Fruit fly (Drosophila melanogaster) whole organism, embryonic: Measurements from ENCODE around the gene Lcp65Ad.

Experiments used
- Adf1 ChIP-seq: fragments of 200-800 bp; sonication (Bioruptor generic); IDR thresholded peaks from 2 replicates; pipeline ENCODE4 v1.3.6; 2022; ENCODE audit warnings: missing biosample characterization, missing genetic modification characterization
- CG10147 ChIP-seq: fragments of 200-800 bp; sonication (Bioruptor generic); optimal IDR thresholded peaks from 2 replicates; lab custom pipeline; 2019; ENCODE audit warnings: missing biosample characterization, mild to moderate bottlenecking, missing genetic modification characterization, moderate library complexity
- CG1024 ChIP-seq: fragments of 200-800 bp; sonication (Bioruptor generic); IDR thresholded peaks from 2 replicates; pipeline ENCODE4 v1.3.6; 2022; ENCODE audit warnings: missing biosample characterization, missing genetic modification characterization
- CG12769 ChIP-seq: fragments of 200-800 bp; sonication (Bioruptor generic); optimal IDR thresholded peaks from 2 replicates; lab custom pipeline; 2019; ENCODE audit warnings: missing biosample characterization, mild to moderate bottlenecking, missing genetic modification characterization, moderate library complexity
- CG14667 ChIP-seq: fragments of 200-800 bp; sonication (Bioruptor generic); IDR thresholded peaks from 2 replicates; pipeline ENCODE4 v1.3.6; 2022; ENCODE audit warnings: missing biosample characterization, missing genetic modification characterization
- CG16863 ChIP-seq: fragments of 200-800 bp; sonication (Bioruptor generic); optimal IDR thresholded peaks from 3 replicates; lab custom pipeline; 2016; ENCODE audit warnings: missing biosample characterization, missing genetic modification characterization
- CG17186 ChIP-seq: fragments of 200-800 bp; sonication (Bioruptor generic); optimal IDR thresholded peaks from 3 replicates; lab custom pipeline; 2017; ENCODE audit warnings: missing biosample characterization, missing genetic modification reagents, missing genetic modification characterization
- CG17359 ChIP-seq: fragments of 200-800 bp; sonication (Bioruptor generic); optimal IDR thresholded peaks from 3 replicates; lab custom pipeline; 2018; ENCODE audit warnings: missing biosample characterization, mild to moderate bottlenecking, missing genetic modification characterization, moderate library complexity
- CG17829 ChIP-seq: fragments of 200-800 bp; optimal IDR thresholded peaks from 2 replicates; lab custom pipeline; 2019; ENCODE audit warnings: missing biosample characterization, mild to moderate bottlenecking, missing genetic modification characterization, moderate library complexity
- CG18599 ChIP-seq: fragments of 200-800 bp; sonication (Bioruptor generic); optimal IDR thresholded peaks from 3 replicates; lab custom pipeline; 2017; ENCODE audit warnings: missing biosample characterization, missing genetic modification characterization, mild to moderate bottlenecking, moderate library complexity, missing genetic modification reagents
- CG3065 ChIP-seq: fragments of 200-800 bp; sonication (Bioruptor generic); optimal IDR thresholded peaks from 2 replicates; lab custom pipeline; 2016; ENCODE audit warnings: missing biosample characterization, missing genetic modification characterization
- CG31441 ChIP-seq: fragments of 200-800 bp; sonication (Bioruptor generic); IDR thresholded peaks from 2 replicates; pipeline ENCODE4 v1.3.6; 2022; ENCODE audit warnings: missing biosample characterization, missing genetic modification characterization
- CG3726 ChIP-seq: fragments of 200-800 bp; sonication (Bioruptor generic); IDR thresholded peaks from 3 replicates; pipeline ENCODE4, ENCODE4 v1.3.6; 2022; ENCODE audit warnings: missing biosample characterization, missing genetic modification characterization
- CG3838 ChIP-seq: fragments of 200-800 bp; sonication (Bioruptor generic); optimal IDR thresholded peaks from 3 replicates; lab custom pipeline; 2016; ENCODE audit warnings: missing biosample characterization, missing genetic modification characterization
- CG3847 ChIP-seq: fragments of 200-800 bp; sonication (Bioruptor generic); IDR thresholded peaks from 2 replicates; pipeline ENCODE4 v1.3.6; 2022; ENCODE audit warnings: missing biosample characterization, missing genetic modification characterization
- CG4617 ChIP-seq: fragments of 200-800 bp; sonication (Bioruptor generic); optimal IDR thresholded peaks from 3 replicates; lab custom pipeline; 2016; ENCODE audit warnings: missing biosample characterization, missing genetic modification characterization, borderline replicate concordance
- CG4730 ChIP-seq: fragments of 200-800 bp; sonication (Bioruptor generic); IDR thresholded peaks from 2 replicates; pipeline ENCODE4 v1.3.6; 2022; ENCODE audit warnings: missing biosample characterization, missing genetic modification characterization
- CG4854 ChIP-seq: fragments of 200-800 bp; sonication (Bioruptor generic); optimal IDR thresholded peaks from 2 replicates; lab custom pipeline; 2016; ENCODE audit warnings: missing biosample characterization, missing genetic modification characterization, inconsistent platforms
- CG7372 ChIP-seq: fragments of 200-800 bp; sonication (Bioruptor generic); IDR thresholded peaks from 2 replicates; pipeline ENCODE4 v1.3.6; 2022; ENCODE audit warnings: missing biosample characterization, missing genetic modification characterization
- CG8765 ChIP-seq: fragments of 200-800 bp; sonication (Bioruptor generic); IDR thresholded peaks from 2 replicates; pipeline ENCODE4 v1.3.6; 2022; ENCODE audit warnings: missing biosample characterization, missing genetic modification characterization
- CG9215 ChIP-seq: fragments of 200-800 bp; sonication (Bioruptor generic); IDR thresholded peaks from 2 replicates; pipeline ENCODE4 v1.3.6; 2022; ENCODE audit warnings: missing biosample characterization, missing genetic modification characterization
- HLH4C ChIP-seq: fragments of 200-800 bp; sonication (Bioruptor generic); IDR thresholded peaks from 3 replicates; pipeline ENCODE4 v1.3.6; 2022; ENCODE audit warnings: missing biosample characterization, missing genetic modification characterization; ENCODE audit not compliant: partially characterized antibody
- HLHmδ ChIP-seq: fragments of 200-800 bp; sonication (Bioruptor generic); optimal IDR thresholded peaks from 2 replicates; lab custom pipeline; 2018; ENCODE audit warnings: missing biosample characterization, mild to moderate bottlenecking, missing genetic modification characterization, moderate library complexity
- Mad ChIP-seq: fragments of 200-800 bp; sonication (Bioruptor generic); optimal IDR thresholded peaks from 2 replicates; lab custom pipeline; 2016; ENCODE audit warnings: missing biosample characterization, missing genetic modification characterization
- Meics ChIP-seq: fragments of 200-800 bp; sonication (Bioruptor generic); optimal IDR thresholded peaks from 2 replicates; lab custom pipeline; 2017; ENCODE audit warnings: missing biosample characterization, mild to moderate bottlenecking, missing genetic modification characterization
- Optix ChIP-seq: fragments of 200-800 bp; sonication (Bioruptor generic); IDR thresholded peaks from 3 replicates; pipeline ENCODE4 v1.3.6; 2022; ENCODE audit warnings: missing biosample characterization, missing genetic modification characterization
- Poxn ChIP-seq: fragments of 200-800 bp; sonication (Bioruptor generic); IDR thresholded peaks from 2 replicates; pipeline ENCODE4 v1.3.6; 2022; ENCODE audit warnings: missing biosample characterization, missing genetic modification characterization
- Sox102F ChIP-seq: fragments of 200-800 bp; sonication (Bioruptor generic); optimal IDR thresholded peaks from 2 replicates; lab custom pipeline; 2018; ENCODE audit warnings: missing biosample characterization, mild to moderate bottlenecking, missing genetic modification characterization, moderate library complexity
- Stat92E ChIP-seq, 3 experiments: fragments of >200 bp in 2 of 3; fragments of 200-800 bp in 1 of 3; sonication (Bioruptor generic) in 1 of 3; optimal IDR thresholded peaks; 2 replicates each; lab custom pipeline; 2017 to 2019; ENCODE audit warnings: missing biosample characterization in 3 of 3, missing genetic modification characterization in 3 of 3, mild to moderate bottlenecking in 1 of 3, moderate library complexity in 1 of 3
- ci ChIP-seq: fragments of 200-800 bp; sonication (Bioruptor generic); IDR thresholded peaks from 3 replicates; pipeline ENCODE4 v1.3.6; 2022; ENCODE audit warnings: missing biosample characterization, missing genetic modification characterization
- da ChIP-seq: fragments of 200-800 bp; sonication (Bioruptor generic); optimal IDR thresholded peaks from 2 replicates; lab custom pipeline; 2016; ENCODE audit warnings: missing biosample characterization, missing genetic modification characterization
- dan ChIP-seq: fragments of 200-800 bp; sonication (Bioruptor generic); IDR thresholded peaks from 2 replicates; pipeline ENCODE4 v1.3.6; 2022; ENCODE audit warnings: missing biosample characterization, missing genetic modification characterization
- eve ChIP-seq, 2 experiments: fragments of >200 bp; optimal IDR thresholded peaks; 2 replicates each; lab custom pipeline; 2017; ENCODE audit warnings: missing biosample characterization in 2 of 2, missing genetic modification characterization in 2 of 2
- klu ChIP-seq: fragments of 200-800 bp; sonication (Bioruptor generic); IDR thresholded peaks from 2 replicates; pipeline ENCODE4 v1.3.6; 2022; ENCODE audit warnings: missing biosample characterization, missing genetic modification characterization
- nau ChIP-seq: fragments of 200-800 bp; sonication (Bioruptor generic); optimal IDR thresholded peaks from 3 replicates; lab custom pipeline; 2017; ENCODE audit warnings: missing biosample characterization, mild to moderate bottlenecking, missing genetic modification characterization, missing genetic modification reagents
- odd ChIP-seq: fragments of 200-800 bp; sonication (Bioruptor generic); optimal IDR thresholded peaks from 2 replicates; lab custom pipeline; 2017; ENCODE audit warnings: missing biosample characterization, mild to moderate bottlenecking, missing genetic modification characterization
- org-1 ChIP-seq: fragments of 200-800 bp; sonication (Bioruptor generic); optimal IDR thresholded peaks from 2 replicates; lab custom pipeline; 2017; ENCODE audit warnings: missing biosample characterization, missing genetic modification characterization
- pros ChIP-seq: fragments of 200-800 bp; sonication (Bioruptor generic); optimal IDR thresholded peaks from 3 replicates; lab custom pipeline; 2019; ENCODE audit warnings: missing biosample characterization, mild to moderate bottlenecking, missing genetic modification characterization, moderate library complexity
- pum ChIP-seq: fragments of 200-800 bp; sonication (Bioruptor generic); optimal IDR thresholded peaks from 2 replicates; lab custom pipeline; 2016; ENCODE audit warnings: missing biosample characterization, missing genetic modification characterization
- repo ChIP-seq: fragments of 200-800 bp; sonication (Bioruptor generic); optimal IDR thresholded peaks from 2 replicates; lab custom pipeline; 2016; ENCODE audit warnings: missing biosample characterization, missing genetic modification characterization
- sc ChIP-seq, 3 experiments: fragments of >200 bp in 2 of 3; fragments of 200-800 bp in 1 of 3; sonication (Bioruptor generic) in 1 of 3; optimal IDR thresholded peaks; 2 replicates in 2 of 3; 3 replicates in 1 of 3; lab custom pipeline; 2017; ENCODE audit warnings: mild to moderate bottlenecking in 1 of 3, missing biosample characterization in 1 of 3, missing genetic modification characterization in 1 of 3, missing genetic modification reagents in 1 of 3
- sens ChIP-seq: fragments of 200-800 bp; sonication (Bioruptor generic); peaks from one replicate; lab custom pipeline; 2016; ENCODE audit warnings: missing biosample characterization, missing genetic modification characterization
- sisA ChIP-seq: fragments of 200-800 bp; sonication (Bioruptor generic); IDR thresholded peaks from 2 replicates; pipeline ENCODE4 v1.3.6; 2022; ENCODE audit warnings: missing biosample characterization, missing genetic modification characterization
- stc ChIP-seq: fragments of 200-800 bp; sonication (Bioruptor generic); IDR thresholded peaks from 2 replicates; pipeline ENCODE4 v1.3.6; 2022; ENCODE audit warnings: missing biosample characterization, missing genetic modification characterization
- tna ChIP-seq: fragments of 200-800 bp; sonication (Bioruptor generic); IDR thresholded peaks from 2 replicates; pipeline ENCODE4 v1.3.6; 2022; ENCODE audit warnings: missing biosample characterization, missing genetic modification characterization; ENCODE audit not compliant: partially characterized antibody
- vfl ChIP-seq: fragments of 200-800 bp; sonication (Bioruptor generic); optimal IDR thresholded peaks from 2 replicates; lab custom pipeline; 2016; ENCODE audit warnings: missing biosample characterization, missing genetic modification characterization
- vnd ChIP-seq: fragments of 200-800 bp; sonication (Bioruptor generic); IDR thresholded peaks from 3 replicates; pipeline ENCODE4 v1.3.6; 2022; ENCODE audit warnings: missing biosample characterization, missing genetic modification characterization; ENCODE audit not compliant: partially characterized antibody
- yki ChIP-seq: fragments of >200 bp; optimal IDR thresholded peaks from 3 replicates; lab custom pipeline; 2018
- zfh2 ChIP-seq: fragments of 200-800 bp; sonication (Bioruptor generic); optimal IDR thresholded peaks from 2 replicates; lab custom pipeline; 2016; ENCODE audit warnings: missing biosample characterization, missing genetic modification characterization

Lcp65Ad gene

dm6 chr3L:6192822-6193555 lies 49.8 kb downstream of the Lcp65Ad start, which contains the start of the genes Sf3b6 and Tnpo (continued):
- TF ChIP-seq Meics (GFP tag; lab: Kevin White, UChicago): peak; percentile 85
- TF ChIP-seq org-1 (GFP tag; lab: Kevin White, UChicago): peak; percentile 56
- peak in 1 of 3 experiments; percentile 32 for TF ChIP-seq Stat92E (GFP tag; optimal IDR thresholded peaks at IDR 0.05; lab: Kevin White, UChicago)
- no peak for TF ChIP-seq sc (optimal IDR thresholded peaks at IDR 0.05; lab: Kevin White, UChicago)
- no peak for TF ChIP-seq sc (GFP tag; optimal IDR thresholded peaks at IDR 0.05; lab: Kevin White, UChicago)
- peak; percentile 90 for TF ChIP-seq CG3847 (GFP tag; lab: Robert Waterston, UW)
- peak; percentile 49; the same call in 1 of the 2 replicates for TF ChIP-seq dan (GFP tag; lab: Robert Waterston, UW)
- TF ChIP-seq CG16863 (GFP tag; lab: Kevin White, UChicago): peak; percentile 62
- TF ChIP-seq sens: no peak
- TF ChIP-seq CG17359: no peak
- peak; percentile 78 for TF ChIP-seq CG14667 (GFP tag; lab: Robert Waterston, UW)
- peak; percentile 62 for TF ChIP-seq CG17186
- peak; percentile 62; the same call in 2 of the 3 replicates for TF ChIP-seq HLH4C (GFP tag; lab: Robert Waterston, UW)
- TF ChIP-seq yki (lab: Kevin White, UChicago): no peak
- peak; percentile 51; the same call in 1 of the 3 replicates for TF ChIP-seq Optix (GFP tag; lab: Robert Waterston, UW)
- peak; percentile 65 for TF ChIP-seq vfl (GFP tag; lab: Kevin White, UChicago)
- peak; percentile 55; the same call in 1 of the 3 replicates for TF ChIP-seq vnd (GFP tag; lab: Robert Waterston, UW)
- TF ChIP-seq CG3065 (GFP tag; lab: Kevin White, UChicago): peak; percentile 45
- no peak for TF ChIP-seq eve (GFP tag; optimal IDR thresholded peaks at IDR 0.05; lab: Kevin White, UChicago)
- TF ChIP-seq zfh2 (GFP tag; lab: Kevin White, UChicago): peak; percentile 79
- TF ChIP-seq CG9215 (GFP tag; lab: Robert Waterston, UW): peak; percentile 88
- TF ChIP-seq CG4730 (GFP tag; lab: Robert Waterston, UW): peak; percentile 69
- TF ChIP-seq Sox102F: no peak
- peak; percentile 15 for TF ChIP-seq da (GFP tag; lab: Kevin White, UChicago)
- peak; percentile 57; the same call in 1 of the 3 replicates for TF ChIP-seq CG3726 (GFP tag; lab: Robert Waterston, UW)
- TF ChIP-seq CG4854 (GFP tag; lab: Kevin White, UChicago): peak; percentile 56
- peak; percentile 86 for TF ChIP-seq CG17829 (tag; lab: Kevin White, UChicago)
- TF ChIP-seq stc: peak; percentile 60; the same call in 1 of the 2 replicates
- TF ChIP-seq Adf1 (GFP tag; lab: Robert Waterston, UW): peak; percentile 39
- no peak for TF ChIP-seq CG10147 (GFP tag; lab: Kevin White, UChicago)
- peak; percentile 24; the same call in 1 of the 2 replicates for TF ChIP-seq Poxn (GFP tag; lab: Robert Waterston, UW)
- TF ChIP-seq CG4617 (GFP tag; lab: Kevin White, UChicago): peak; percentile 77
- TF ChIP-seq sisA (GFP tag; lab: Robert Waterston, UW): peak; percentile 84
- peak; percentile 85 for TF ChIP-seq klu (GFP tag; lab: Robert Waterston, UW)
- no peak for TF ChIP-seq tna
- TF ChIP-seq pum (GFP tag; lab: Kevin White, UChicago): peak; percentile 78
- no peak for TF ChIP-seq nau (GFP tag; lab: Kevin White, UChicago)
- peak; percentile 73; the same call in 2 of the 3 replicates for TF ChIP-seq ci (GFP tag; lab: Robert Waterston, UW)
- TF ChIP-seq CG12769 (tag; lab: Kevin White, UChicago): no peak
- TF ChIP-seq CG1024 (GFP tag; lab: Robert Waterston, UW): peak; percentile 41; the same call in 1 of the 2 replicates
- TF ChIP-seq repo (GFP tag; lab: Kevin White, UChicago): no peak
- no peak for TF ChIP-seq CG18599 (GFP tag; lab: Kevin White, UChicago)
- peak; percentile 31 for TF ChIP-seq CG3838 (GFP tag; lab: Kevin White, UChicago)
- TF ChIP-seq pros (GFP tag; lab: Kevin White, UChicago): no peak
- peak; percentile 75 for TF ChIP-seq Mad (GFP tag; lab: Kevin White, UChicago)
- no peak for TF ChIP-seq CG31441 (GFP tag; lab: Robert Waterston, UW)
- TF ChIP-seq odd (GFP tag; lab: Kevin White, UChicago): no peak
- peak; percentile 16 for TF ChIP-seq HLHmδ (GFP tag; lab: Kevin White, UChicago)
- peak; percentile 80 for TF ChIP-seq CG7372 (GFP tag; lab: Robert Waterston, UW)
- peak; percentile 76 for TF ChIP-seq CG8765
